Fruit fly (Drosophila melanogaster) whole organism, embryonic: ENCODE measurements around the gene spd-2.

Source experiments
- CG10543 ChIP-seq: fragments of 200-800 bp; sonication (Bioruptor generic); optimal IDR thresholded peaks from 3 replicates; lab custom pipeline; 2017; ENCODE audit warnings: missing biosample characterization, mild to moderate bottlenecking, missing genetic modification characterization, moderate library complexity
- CG11085 ChIP-seq: fragments of 200-800 bp; sonication (Bioruptor generic); IDR thresholded peaks from 2 replicates; pipeline ENCODE4 v1.3.6; 2022; ENCODE audit warnings: missing biosample characterization, missing genetic modification characterization
- CG11456 ChIP-seq: fragments of 200-800 bp; sonication (Bioruptor generic); IDR thresholded peaks from 3 replicates; pipeline ENCODE4 v1.3.6; 2022; ENCODE audit warnings: missing biosample characterization, missing genetic modification characterization
- CG11560 ChIP-seq: fragments of 200-800 bp; sonication (Bioruptor generic); IDR thresholded peaks from 3 replicates; pipeline ENCODE4 v1.3.6; 2022; ENCODE audit warnings: missing biosample characterization, missing genetic modification characterization
- CG11695 ChIP-seq: fragments of 200-800 bp; sonication (Bioruptor generic); IDR thresholded peaks from 3 replicates; pipeline ENCODE4 v1.3.6; 2022; ENCODE audit warnings: missing biosample characterization, missing genetic modification characterization
- CG13123 ChIP-seq: fragments of 200-800 bp; sonication (Bioruptor generic); optimal IDR thresholded peaks from 2 replicates; lab custom pipeline; 2016; ENCODE audit warnings: missing biosample characterization, missing genetic modification characterization
- CG16779 ChIP-seq: fragments of 200-800 bp; sonication (Bioruptor generic); IDR thresholded peaks from 2 replicates; pipeline ENCODE4 v1.3.6; 2022; ENCODE audit warnings: missing biosample characterization, missing genetic modification characterization
- CG17612 ChIP-seq: fragments of 200-800 bp; sonication (Bioruptor generic); IDR thresholded peaks from 2 replicates; pipeline ENCODE4 v1.3.6; 2022; ENCODE audit warnings: missing biosample characterization, missing genetic modification characterization
- CG18262 ChIP-seq: fragments of 200-800 bp; optimal IDR thresholded peaks from 3 replicates; lab custom pipeline; 2019; ENCODE audit warnings: missing biosample characterization, mild to moderate bottlenecking, missing genetic modification characterization, moderate library complexity
- CG1832 ChIP-seq: fragments of 200-800 bp; sonication (Bioruptor generic); optimal IDR thresholded peaks from 2 replicates; lab custom pipeline; 2017; ENCODE audit warnings: missing biosample characterization, mild to moderate bottlenecking, missing genetic modification characterization, inconsistent platforms
- CG2120 ChIP-seq: fragments of 200-800 bp; sonication (Bioruptor generic); optimal IDR thresholded peaks from 3 replicates; lab custom pipeline; 2016; ENCODE audit warnings: missing biosample characterization, missing genetic modification characterization
- CG31365 ChIP-seq: fragments of 200-800 bp; sonication (Bioruptor generic); optimal IDR thresholded peaks from 2 replicates; lab custom pipeline; 2018; ENCODE audit warnings: missing biosample characterization, mild to moderate bottlenecking, missing genetic modification characterization
- CG4424 ChIP-seq: fragments of 200-800 bp; sonication (Bioruptor generic); optimal IDR thresholded peaks from 3 replicates; lab custom pipeline; 2016; ENCODE audit warnings: missing biosample characterization, missing genetic modification characterization
- CG4617 ChIP-seq: fragments of 200-800 bp; sonication (Bioruptor generic); optimal IDR thresholded peaks from 3 replicates; lab custom pipeline; 2016; ENCODE audit warnings: missing biosample characterization, missing genetic modification characterization, borderline replicate concordance
- CG4730 ChIP-seq: fragments of 200-800 bp; sonication (Bioruptor generic); IDR thresholded peaks from 2 replicates; pipeline ENCODE4 v1.3.6; 2022; ENCODE audit warnings: missing biosample characterization, missing genetic modification characterization
- CG5180 ChIP-seq: fragments of 200-800 bp; sonication (Bioruptor generic); optimal IDR thresholded peaks from 3 replicates; lab custom pipeline; 2017; ENCODE audit warnings: missing biosample characterization, missing genetic modification characterization, mild to moderate bottlenecking, moderate library complexity, missing genetic modification reagents
- CG6272 ChIP-seq: fragments of 200-800 bp; sonication (Bioruptor generic); IDR thresholded peaks from 2 replicates; pipeline ENCODE4 v1.3.6; 2022; ENCODE audit warnings: missing biosample characterization, missing genetic modification characterization
- CG7963 ChIP-seq: fragments of 200-800 bp; sonication (Bioruptor generic); IDR thresholded peaks from 3 replicates; pipeline ENCODE4 v1.3.6; 2022; ENCODE audit warnings: missing biosample characterization, missing genetic modification characterization; ENCODE audit not compliant: partially characterized antibody
- CG8290 ChIP-seq, 3 experiments: fragments of 200-800 bp; sonication (Bioruptor generic); optimal IDR thresholded peaks; 2 replicates each; lab custom pipeline; 2016 to 2019; ENCODE audit warnings: missing biosample characterization in 3 of 3, missing genetic modification characterization in 3 of 3, mild to moderate bottlenecking in 2 of 3, moderate library complexity in 1 of 3
- H15 ChIP-seq: fragments of 200-800 bp; sonication (Bioruptor generic); IDR thresholded peaks from 3 replicates; pipeline ENCODE4 v1.3.6; 2022; ENCODE audit warnings: missing biosample characterization, missing genetic modification characterization
- HLHmδ ChIP-seq: fragments of 200-800 bp; sonication (Bioruptor generic); optimal IDR thresholded peaks from 2 replicates; lab custom pipeline; 2018; ENCODE audit warnings: missing biosample characterization, mild to moderate bottlenecking, missing genetic modification characterization, moderate library complexity
- Hsf ChIP-seq: fragments of 200-800 bp; sonication (Bioruptor generic); optimal IDR thresholded peaks from 3 replicates; lab custom pipeline; 2016; ENCODE audit warnings: missing biosample characterization, missing genetic modification characterization
- Kr ChIP-seq: fragments of 200-800 bp; sonication (Bioruptor generic); optimal IDR thresholded peaks from 2 replicates; lab custom pipeline; 2017; ENCODE audit warnings: missing biosample characterization, mild to moderate bottlenecking, missing genetic modification characterization
- Lhr ChIP-seq: fragments of 200-800 bp; sonication (Bioruptor generic); optimal IDR thresholded peaks from 3 replicates; lab custom pipeline; 2017; ENCODE audit warnings: mild to moderate bottlenecking, missing biosample characterization, missing genetic modification reagents, missing genetic modification characterization
- NC2α ChIP-seq: fragments of 200-800 bp; sonication (Bioruptor generic); optimal IDR thresholded peaks from 2 replicates; lab custom pipeline; 2016; ENCODE audit warnings: missing biosample characterization, missing genetic modification characterization
- PHDP ChIP-seq: fragments of 200-800 bp; sonication (Bioruptor generic); optimal IDR thresholded peaks from 3 replicates; lab custom pipeline; 2018; ENCODE audit warnings: missing biosample characterization, mild to moderate bottlenecking, missing genetic modification characterization, moderate library complexity
- Ptx1 ChIP-seq: fragments of 200-800 bp; sonication (Bioruptor generic); IDR thresholded peaks from 2 replicates; pipeline ENCODE4 v1.3.6; 2022; ENCODE audit warnings: missing biosample characterization, missing genetic modification characterization
- Sry-β ChIP-seq: fragments of 200-800 bp; sonication (Bioruptor generic); optimal IDR thresholded peaks from 2 replicates; lab custom pipeline; 2018; ENCODE audit warnings: missing biosample characterization, mild to moderate bottlenecking, missing genetic modification characterization, moderate library complexity
- Sry-δ ChIP-seq: fragments of 200-800 bp; sonication (Bioruptor generic); optimal IDR thresholded peaks from 2 replicates; lab custom pipeline; 2016; ENCODE audit warnings: missing biosample characterization, missing genetic modification characterization
- YL-1 ChIP-seq: fragments of 200-800 bp; sonication (Bioruptor generic); optimal IDR thresholded peaks from 3 replicates; lab custom pipeline; 2017; ENCODE audit warnings: missing biosample characterization, mild to moderate bottlenecking, missing genetic modification characterization
- ara ChIP-seq: fragments of 200-800 bp; sonication (Bioruptor generic); IDR thresholded peaks from 2 replicates; pipeline ENCODE4 v1.3.6; 2022; ENCODE audit warnings: missing biosample characterization, missing genetic modification characterization
- bbx ChIP-seq: fragments of 200-800 bp; sonication (Bioruptor generic); IDR thresholded peaks from 2 replicates; pipeline ENCODE4 v1.3.6; 2022; ENCODE audit warnings: missing biosample characterization, missing genetic modification characterization; ENCODE audit not compliant: partially characterized antibody
- chinmo ChIP-seq: fragments of 200-800 bp; sonication (Bioruptor generic); IDR thresholded peaks from 4 replicates; pipeline ENCODE4 v1.3.6; 2022; ENCODE audit warnings: missing biosample characterization, missing genetic modification characterization; ENCODE audit not compliant: partially characterized antibody
- chm ChIP-seq: fragments of 200-800 bp; sonication (Bioruptor generic); IDR thresholded peaks from 2 replicates; pipeline ENCODE4 v1.3.6; 2022; ENCODE audit warnings: missing biosample characterization, missing genetic modification characterization
- dati ChIP-seq: fragments of 200-800 bp; sonication (Bioruptor generic); IDR thresholded peaks from 2 replicates; pipeline ENCODE4 v1.3.6; 2022; ENCODE audit warnings: missing biosample characterization, missing genetic modification characterization
- ems ChIP-seq: fragments of 200-800 bp; sonication (Bioruptor generic); optimal IDR thresholded peaks from 3 replicates; lab custom pipeline; 2016; ENCODE audit warnings: missing biosample characterization, missing genetic modification characterization
- esg ChIP-seq: fragments of 200-800 bp; sonication (Bioruptor generic); conservative IDR thresholded peaks from 2 replicates; pipeline ENCODE4 v1.3.6; 2022; ENCODE audit warnings: missing biosample characterization, missing genetic modification characterization
- gem ChIP-seq: fragments of 200-800 bp; sonication (Bioruptor generic); optimal IDR thresholded peaks from 2 replicates; lab custom pipeline; 2019; ENCODE audit warnings: missing biosample characterization, mild to moderate bottlenecking, missing genetic modification characterization, moderate library complexity
- grau ChIP-seq: fragments of 200-800 bp; optimal IDR thresholded peaks from 3 replicates; lab custom pipeline; 2019; ENCODE audit warnings: missing biosample characterization, mild to moderate bottlenecking, missing genetic modification characterization, moderate library complexity
- hb ChIP-seq: fragments of 200-800 bp; sonication (Bioruptor generic); IDR thresholded peaks from 3 replicates; pipeline ENCODE4 v1.3.6; 2022; ENCODE audit warnings: missing biosample characterization, missing genetic modification characterization; ENCODE audit not compliant: partially characterized antibody
- hth ChIP-seq: fragments of >200 bp; optimal IDR thresholded peaks from 2 replicates; lab custom pipeline; 2017; ENCODE audit warnings: inconsistent platforms
- ind ChIP-seq: fragments of 200-800 bp; sonication (Bioruptor generic); optimal IDR thresholded peaks from 3 replicates; lab custom pipeline; 2016; ENCODE audit warnings: missing biosample characterization, missing genetic modification characterization
- ranshi ChIP-seq: fragments of 200-800 bp; sonication (Bioruptor generic); IDR thresholded peaks from 2 replicates; pipeline ENCODE4 v1.3.6; 2022; ENCODE audit warnings: missing biosample characterization, missing genetic modification characterization
- row ChIP-seq: fragments of 200-800 bp; sonication (Bioruptor generic); IDR thresholded peaks from 3 replicates; pipeline ENCODE4 v1.3.6; 2022; ENCODE audit warnings: missing biosample characterization, missing genetic modification characterization
- seq ChIP-seq: fragments of 200-800 bp; sonication (Bioruptor generic); IDR thresholded peaks from 2 replicates; pipeline ENCODE4 v1.3.6; 2022; ENCODE audit warnings: missing biosample characterization, missing genetic modification characterization
- sim ChIP-seq: fragments of 200-800 bp; sonication (Bioruptor generic); IDR thresholded peaks from 2 replicates; pipeline ENCODE4 v1.3.6; 2022; ENCODE audit warnings: missing biosample characterization, missing genetic modification characterization
- tll ChIP-seq, 2 experiments: fragments of 200-800 bp in 1 of 2; fragments of >200 bp in 1 of 2; sonication (Bioruptor generic) in 1 of 2; optimal IDR thresholded peaks; 2 replicates each; lab custom pipeline; 2017 to 2019; ENCODE audit warnings: missing biosample characterization in 2 of 2, missing genetic modification characterization in 2 of 2, mild to moderate bottlenecking in 1 of 2, moderate library complexity in 1 of 2
- ttk ChIP-seq: fragments of 200-800 bp; sonication (Bioruptor generic); IDR thresholded peaks from 2 replicates; pipeline ENCODE4 v2.1.2; 2022; ENCODE audit warnings: missing biosample characterization, missing genetic modification characterization
- zfh1 ChIP-seq: fragments of 200-800 bp; sonication (Bioruptor generic); IDR thresholded peaks from 3 replicates; pipeline ENCODE4 v1.3.6; 2022; ENCODE audit warnings: missing biosample characterization, missing genetic modification characterization

spd-2 gene

DNA sequence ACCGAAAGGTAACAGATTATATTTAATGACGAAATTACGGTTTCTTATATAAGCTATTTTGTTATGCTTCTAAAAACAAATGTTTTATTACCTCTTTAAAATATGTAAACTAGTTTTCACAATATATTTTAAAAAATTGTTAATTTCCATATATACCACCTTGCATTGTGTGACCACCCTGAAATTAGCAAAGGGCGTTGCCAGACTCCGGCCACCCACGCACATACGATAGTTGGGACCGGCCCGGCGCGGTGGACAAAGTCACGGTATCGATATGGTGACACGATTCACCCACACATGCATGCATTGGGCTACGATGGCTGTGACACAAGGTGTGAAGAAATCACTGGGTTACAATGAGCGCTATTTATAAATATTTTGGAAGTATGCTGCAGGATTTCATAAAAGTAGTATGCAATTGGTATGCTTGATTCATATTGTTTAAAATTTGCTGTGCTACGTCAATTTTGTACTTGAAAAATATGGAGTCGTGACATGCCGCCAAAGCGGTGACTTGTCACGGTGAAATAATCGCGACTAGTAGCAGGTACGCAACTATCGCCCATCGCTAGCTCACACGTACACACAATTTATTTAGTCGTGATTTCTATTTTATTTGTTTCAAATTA, 6.7 kb downstream of the spd-2 start (continued):
- TF ChIP-seq CG11456 (peak; percentile 76; the same call in 2 of the 3 replicates), CG17612 (no peak), CG4617 (GFP tag; lab: Kevin White, UChicago) (peak; percentile 88), CG7963 (GFP tag; lab: Robert Waterston, UW) (peak; percentile 79; the same call in 2 of the 3 replicates), CG11085 (GFP tag; lab: Robert Waterston, UW) (peak; percentile 33; the same call in 1 of the 2 replicates), ranshi (peak; percentile 68), CG31365 (tag; lab: Kevin White, UChicago) (no peak), hb (GFP tag; lab: Robert Waterston, UW) (peak; percentile 92), ttk (GFP tag; lab: Robert Waterston, UW) (0 out of 2 replicates have a peak, but pooled peaks have one; percentile 10), PHDP (peak; percentile 63), CG5180 (GFP tag; lab: Kevin White, UChicago) (no peak), H15 (GFP tag; lab: Robert Waterston, UW) (0 out of 3 replicates have a peak, but pooled peaks have one; percentile 35), CG2120 (peak; percentile 75), grau (tag; lab: Kevin White, UChicago) (peak; percentile 63), chm (peak; percentile 53; the same call in 1 of the 2 replicates), CG4424 (GFP tag; lab: Kevin White, UChicago) (peak; percentile 16), CG13123 (GFP tag; lab: Kevin White, UChicago) (peak; percentile 6), CG1832 (GFP tag; lab: Kevin White, UChicago) (no peak), chinmo (GFP tag; lab: Robert Waterston, UW) (peak; percentile 82; the same call in 2 of the 4 replicates), CG11695 (GFP tag; lab: Robert Waterston, UW) (peak; percentile 64; the same call in 2 of the 3 replicates), ems (GFP tag; lab: Kevin White, UChicago) (peak; percentile 69), ind (GFP tag; lab: Kevin White, UChicago) (peak; percentile 41), HLHmδ (GFP tag; lab: Kevin White, UChicago) (peak; percentile 37), bbx (GFP tag; lab: Robert Waterston, UW) (peak; percentile 83), gem (peak; percentile 72), seq (GFP tag; lab: Robert Waterston, UW) (no peak), Sry-β (peak; percentile 52), CG4730 (GFP tag; lab: Robert Waterston, UW) (peak; percentile 42; the same call in 1 of the 2 replicates), Hsf (GFP tag; lab: Kevin White, UChicago) (peak; percentile 66), CG16779 (GFP tag; lab: Robert Waterston, UW) (no peak), dati (GFP tag; lab: Robert Waterston, UW) (no peak), Kr (GFP tag; lab: Kevin White, UChicago) (no peak), sim (no peak), YL-1 (peak; percentile 93), esg (no peak), Sry-δ (GFP tag; lab: Kevin White, UChicago) (peak; percentile 98), tll (GFP tag; optimal IDR thresholded peaks at IDR 0.05; lab: Kevin White, UChicago) (peak; percentile 50 to 99), CG10543 (peak; percentile 57), row (GFP tag; lab: Robert Waterston, UW) (peak; percentile 94), CG6272 (GFP tag; lab: Robert Waterston, UW) (peak; percentile 54), ara (no peak), NC2α (GFP tag; lab: Kevin White, UChicago) (no peak), Lhr (GFP tag; lab: Kevin White, UChicago) (peak; percentile 58), CG8290 (GFP tag; optimal IDR thresholded peaks at IDR 0.05; lab: Kevin White, UChicago) (peak; percentile 75), CG8290 (tag; optimal IDR thresholded peaks at IDR 0.05; lab: Kevin White, UChicago) (peak; percentile 77 to 79), Ptx1 (GFP tag; lab: Robert Waterston, UW) (peak; percentile 50), zfh1 (GFP tag; lab: Robert Waterston, UW) (peak; percentile 58; the same call in 1 of the 3 replicates), CG18262 (tag; lab: Kevin White, UChicago) (peak; percentile 62), hth (lab: Kevin White, UChicago) (no peak), CG11560 (tag; lab: Robert Waterston, UW) (no peak)
